Fruit fly (Drosophila melanogaster) whole organism, wandering third instar larva: ENCODE data around the gene RpL10.

Source experiments
- Vsx2 ChIP-seq: fragments of 200-300, 225-300 bp; sonication (Bioruptor generic); optimal IDR thresholded peaks from 2 replicates; lab custom pipeline; 2018; ENCODE audit warnings: missing biosample characterization, missing genetic modification characterization; ENCODE audit not compliant: partially characterized antibody
- h ChIP-seq: fragments of 200-800 bp; sonication (Bioruptor generic); optimal IDR thresholded peaks from 3 replicates; lab custom pipeline; 2016; ENCODE audit warnings: missing biosample characterization, mild to moderate bottlenecking, missing genetic modification characterization
- tai ChIP-seq: sonication (Bioruptor generic); optimal IDR thresholded peaks from 2 replicates; lab custom pipeline; 2016; ENCODE audit warnings: missing biosample characterization, missing genetic modification characterization

DNA sequence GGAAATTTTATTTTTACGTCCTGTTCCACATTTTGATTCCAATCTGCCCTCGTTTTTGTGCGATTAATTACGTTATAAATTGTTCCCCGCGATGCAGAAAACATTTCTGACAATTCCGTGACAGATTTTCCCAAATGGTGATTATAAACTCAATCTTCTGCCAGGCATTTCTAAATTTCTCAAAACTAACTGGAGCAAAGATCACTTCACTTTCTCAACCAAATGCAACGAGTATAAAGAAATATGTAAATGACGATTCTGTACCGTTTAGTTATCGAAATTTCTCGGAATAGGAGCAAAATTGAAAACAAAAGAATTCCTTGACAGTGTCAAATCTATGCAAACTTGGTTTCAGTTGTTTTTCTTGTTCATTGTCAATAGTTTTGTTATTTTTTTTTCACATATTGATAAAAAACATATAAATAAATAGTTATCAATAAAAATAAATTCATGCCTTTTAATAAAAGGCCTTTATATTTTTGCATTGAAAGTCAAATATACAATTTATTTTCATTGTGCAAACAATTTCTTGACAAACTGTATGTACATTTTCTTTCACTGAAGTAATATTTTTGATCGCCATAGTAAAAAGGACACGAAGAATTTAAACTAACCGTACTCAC, 1.6 kb upstream of the RpL10 start, which contains the start of gene CkIIalpha:
- TF ChIP-seq Vsx2 (GFP tag; lab: Kevin White, UChicago) (no peak), tai (no peak), h (GFP tag; lab: Kevin White, UChicago) (no peak)
